Worm (Caenorhabditis elegans): ENCODE measurements around the gene K07D4.9.

Gene K07D4.9

DNA sequence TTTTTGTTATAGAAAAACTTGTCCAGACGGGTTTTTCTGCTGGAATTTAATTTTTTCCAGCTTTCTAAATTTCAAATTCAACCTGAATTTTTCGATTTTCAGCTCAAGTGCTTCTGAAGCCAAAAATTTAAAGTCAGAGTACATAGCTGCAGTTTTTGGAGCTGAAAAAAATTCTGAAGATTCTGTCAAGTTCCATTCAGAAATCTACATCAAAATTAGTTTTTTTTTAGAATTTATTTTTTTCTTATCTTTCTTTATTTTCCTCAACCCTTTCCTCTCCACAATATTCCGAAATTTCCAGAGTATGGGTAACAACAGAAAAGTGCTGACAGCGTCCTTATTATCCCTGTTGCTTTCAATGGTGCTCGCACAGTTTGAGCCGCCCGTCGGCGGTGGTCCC, at the start of gene K07D4.9:
TSS of gene K07D4.9 (plus strand) at position 301 of the 400 bp plus-strand sequence.
- no peak for TF ChIP-seq egl-18 (GFP tag; IDR thresholded peaks at IDR 0.05)
- no peak for TF ChIP-seq mes-4 (tag; optimal IDR thresholded peaks at IDR 0.05)
- no peak for TF ChIP-seq aptf-2 (GFP tag; conservative IDR thresholded peaks at IDR 0.05)
- TF ChIP-seq F57C9.4 (tag; optimal IDR thresholded peaks at IDR 0.05) = no peak
- no peak for TF ChIP-seq cebp-2 (GFP tag; IDR thresholded peaks at IDR 0.05)
- no peak for TF ChIP-seq nhr-179 (tag; optimal IDR thresholded peaks at IDR 0.05)
- TF ChIP-seq ceh-40 (GFP tag; IDR thresholded peaks at IDR 0.05) = no peak
- TF ChIP-seq ztf-3 (GFP tag; optimal IDR thresholded peaks at IDR 0.05) = no peak
- TF ChIP-seq mel-28 (tag; optimal IDR thresholded peaks at IDR 0.05; ENCODE audit: borderline replicate concordance) = no peak
- TF ChIP-seq egrh-3 (GFP tag; IDR thresholded peaks at IDR 0.05) = no peak
- no peak for TF ChIP-seq hsf-1 (GFP tag; IDR thresholded peaks at IDR 0.05)
- TF ChIP-seq nhr-80 (tag; optimal IDR thresholded peaks at IDR 0.05) = no peak
- no peak for TF ChIP-seq lin-54 (GFP tag; optimal IDR thresholded peaks at IDR 0.05)
- no peak for TF ChIP-seq egl-44 (GFP tag; IDR thresholded peaks at IDR 0.05)
- TF ChIP-seq bed-2 (GFP tag; IDR thresholded peaks at IDR 0.05) = no peak

DNA sequence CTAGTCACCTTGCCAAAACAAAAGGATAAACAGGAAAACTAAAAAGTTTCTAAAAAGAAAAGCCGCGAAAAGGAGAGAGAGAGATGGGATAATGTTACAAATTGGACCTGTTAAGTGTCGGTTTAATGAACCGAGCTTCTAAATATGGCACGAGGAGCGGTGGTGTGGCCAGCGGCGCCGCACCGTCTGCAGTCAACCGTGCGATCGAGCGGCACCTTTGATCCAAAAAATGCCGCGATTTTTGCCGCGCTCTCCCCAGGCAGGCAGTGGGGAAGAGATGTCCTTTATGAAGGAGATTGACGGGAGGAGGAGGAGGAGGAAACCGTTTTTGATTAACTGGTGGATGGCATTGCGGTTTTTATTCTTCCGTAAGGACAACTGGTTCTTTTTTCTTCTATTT, 48.0 kb upstream of the K07D4.9 start:
- TF ChIP-seq Y67H2A.10 (GFP tag; conservative IDR thresholded peaks at IDR 0.05) (no peak), egrh-3 (GFP tag; IDR thresholded peaks at IDR 0.05) (peak; percentile 15; the same call in 1 of the 2 replicates), hmg-1.2 (GFP tag; IDR thresholded peaks at IDR 0.05) (no peak), zfh-2 (GFP tag; conservative IDR thresholded peaks at IDR 0.05) (peak; percentile 55; the same call in 1 of the 2 replicates)

DNA sequence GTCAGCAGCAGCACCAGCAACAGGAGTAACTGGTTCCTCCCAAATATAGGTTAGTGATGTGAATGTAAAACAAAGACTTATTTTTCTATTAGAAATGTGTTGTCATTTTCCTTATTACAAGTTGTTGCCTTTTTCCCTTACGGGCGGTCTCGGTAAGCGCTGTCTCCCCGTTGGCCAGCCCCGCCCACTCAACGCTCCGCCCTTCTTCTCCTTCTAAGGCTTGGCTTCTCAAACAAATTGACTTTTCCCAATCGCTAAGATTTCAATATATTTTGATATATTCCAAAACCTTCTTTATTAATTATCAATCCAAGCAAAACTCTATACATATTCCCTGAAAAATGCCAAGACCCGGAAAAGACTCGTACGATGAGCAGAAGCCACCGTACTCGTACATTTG, 46.1 kb upstream of the K07D4.9 start, which contains the start of gene lin-31:
TSS of gene lin-31 (plus strand) at position 237 of the 400 bp plus-strand sequence.
- TF ChIP-seq sptf-2 (GFP tag; optimal IDR thresholded peaks at IDR 0.05) (no peak), F52B5.7 (tag; optimal IDR thresholded peaks at IDR 0.05) (no peak), zfh-2 (GFP tag; conservative IDR thresholded peaks at IDR 0.05) (0 out of 2 replicates have a peak, but pooled peaks have one; percentile 7), nhr-120 (GFP tag; IDR thresholded peaks at IDR 0.05) (no peak)

DNA sequence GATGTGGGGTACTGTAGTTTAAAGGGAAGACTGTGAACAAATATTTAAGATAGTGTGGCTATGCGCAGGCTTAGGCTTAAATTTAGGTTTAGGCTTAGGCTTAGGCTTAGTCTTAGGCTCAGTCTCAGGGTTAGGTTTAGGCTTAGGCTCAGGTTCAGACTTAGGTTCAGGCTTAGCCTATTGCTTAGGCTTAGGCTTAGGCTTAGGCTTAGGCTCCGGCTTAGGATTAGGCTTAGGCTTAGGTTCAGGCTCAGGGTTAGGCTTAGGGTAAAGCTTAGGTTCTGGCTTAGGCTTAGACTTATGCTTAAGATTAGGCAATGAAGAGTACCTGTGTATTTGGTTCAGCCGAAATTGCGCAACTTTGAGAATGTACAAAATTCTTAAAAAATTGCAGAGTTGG, 44.1 kb upstream of the K07D4.9 start:
- TF ChIP-seq Y79H2A.3 (GFP tag; conservative IDR thresholded peaks at IDR 0.05) (no peak), bed-2 (GFP tag; IDR thresholded peaks at IDR 0.05) (no peak), K12H6.12 (tag; optimal IDR thresholded peaks at IDR 0.05) (no peak), F57A8.1 (GFP tag; optimal IDR thresholded peaks at IDR 0.05) (no peak), athp-1 (tag; optimal IDR thresholded peaks at IDR 0.05) (no peak), snpc-1.1 (tag; optimal IDR thresholded peaks at IDR 0.05; ENCODE audit: insufficient read depth) (no peak), egl-18 (GFP tag; IDR thresholded peaks at IDR 0.05) (no peak), rcor-1 (GFP tag; IDR thresholded peaks at IDR 0.05) (no peak), him-1 (tag; optimal IDR thresholded peaks at IDR 0.05) (no peak), madf-8 (GFP tag; conservative IDR thresholded peaks at IDR 0.05) (no peak), sptf-2 (GFP tag; optimal IDR thresholded peaks at IDR 0.05) (no peak), ztf-26 (tag; optimal IDR thresholded peaks at IDR 0.05) (no peak), cebp-1 (GFP tag; IDR thresholded peaks at IDR 0.05) (no peak), cebp-1 (tag; optimal IDR thresholded peaks at IDR 0.05) (no peak), mxl-1 (tag; optimal IDR thresholded peaks at IDR 0.05) (no peak), dox-1 (GFP tag; IDR thresholded peaks at IDR 0.05) (no peak), hmg-20 (GFP tag; IDR thresholded peaks at IDR 0.05) (no peak), F37B4.10 (GFP tag; IDR thresholded peaks at IDR 0.05) (no peak), nhr-120 (GFP tag; IDR thresholded peaks at IDR 0.05) (no peak), repo-1 (tag; optimal IDR thresholded peaks at IDR 0.05) (no peak)

Measured in whole organism, young adult.